Worm (Caenorhabditis elegans) whole organism, midembryonic: Measurements from ENCODE around the gene algn-13.

Experiments used
- T22C8.4 ChIP-seq: fragments of 200-800 bp; sonication (Bioruptor generic); IDR thresholded peaks from 2 replicates; pipeline ENCODE4 v1.3.6; 2022; ENCODE audit warnings: missing genetic modification characterization, missing compliant biosample characterization
- cog-1 ChIP-seq: sonication (generic microtip); optimal IDR thresholded peaks from 2 replicates; lab custom pipeline; 2016; ENCODE audit warnings: missing genetic modification characterization, missing compliant biosample characterization
- flt-1 ChIP-seq: fragments of 200-800 bp; sonication (Bioruptor generic); IDR thresholded peaks from 2 replicates; pipeline ENCODE4 v1.3.6; 2022; ENCODE audit warnings: missing genetic modification characterization, missing compliant biosample characterization
- klf-2 ChIP-seq: fragments of 200-800 bp; sonication (Bioruptor generic); conservative IDR thresholded peaks from 2 replicates; pipeline ENCODE4 v1.3.6; 2022; ENCODE audit warnings: missing genetic modification reagents, missing genetic modification characterization, missing compliant biosample characterization
- med-1 ChIP-seq: sonication (generic microtip); optimal IDR thresholded peaks from 2 replicates; lab custom pipeline; 2017; ENCODE audit warnings: missing genetic modification characterization, mild to moderate bottlenecking, missing compliant biosample characterization, antibody characterized with exemption, missing genetic modification reagents; ENCODE audit not compliant: insufficient read depth
- ref-1 ChIP-seq: fragments of 200-800 bp; sonication (Bioruptor generic); conservative IDR thresholded peaks from 2 replicates; pipeline ENCODE4 v1.3.6; 2022; ENCODE audit warnings: missing genetic modification reagents, missing genetic modification characterization, missing compliant biosample characterization
- tab-1 ChIP-seq: fragments of 200-800 bp; sonication (Bioruptor generic); IDR thresholded peaks from 2 replicates; pipeline ENCODE4 v1.3.6; 2022; ENCODE audit warnings: missing genetic modification characterization, missing compliant biosample characterization
- ztf-23 ChIP-seq: fragments of 200-800 bp; sonication (Bioruptor generic); IDR thresholded peaks from 2 replicates; pipeline ENCODE4 v1.3.6; 2022; ENCODE audit warnings: missing genetic modification reagents, missing genetic modification characterization, missing compliant biosample characterization
- ztf-29 ChIP-seq: fragments of 200-800 bp; sonication (Bioruptor generic); IDR thresholded peaks from 2 replicates; pipeline ENCODE4 v1.3.6; 2022; ENCODE audit warnings: missing genetic modification reagents, missing genetic modification characterization, missing compliant biosample characterization

algn-13 gene

ce11 chrV:13936052-13936451, 25.7 kb downstream of the algn-13 start:
- TF ChIP-seq T22C8.4 (no peak), ztf-29 (GFP tag; lab: Robert Waterston, UW) (no peak)

ce11 chrV:13935423-13935822, 26.4 kb downstream of the algn-13 start:
- TF ChIP-seq flt-1 (GFP tag; lab: Robert Waterston, UW), result no peak
- no peak for TF ChIP-seq ztf-29 (GFP tag; lab: Robert Waterston, UW)
- no peak for TF ChIP-seq T22C8.4
- no peak for TF ChIP-seq klf-2 (GFP tag; lab: Robert Waterston, UW)
- TF ChIP-seq tab-1 (GFP tag; lab: Robert Waterston, UW), result no peak
- TF ChIP-seq ztf-23 (GFP tag; lab: Robert Waterston, UW), result no peak
- no peak for TF ChIP-seq cog-1 (tag; lab: Kevin White, UChicago)
- no peak for TF ChIP-seq ref-1
- no peak for TF ChIP-seq med-1 (GFP tag; lab: Kevin White, UChicago)

- TF ChIP-seq cog-1 (tag; lab: Kevin White, UChicago) (no peak), flt-1 (GFP tag; lab: Robert Waterston, UW) (no peak), ztf-23 (GFP tag; lab: Robert Waterston, UW) (no peak), ztf-29 (GFP tag; lab: Robert Waterston, UW) (no peak), T22C8.4 (no peak), med-1 (GFP tag; lab: Kevin White, UChicago) (no peak), tab-1 (GFP tag; lab: Robert Waterston, UW) (no peak), ref-1 (no peak), klf-2 (GFP tag; lab: Robert Waterston, UW) (no peak)
Measured at ce11 chrV:13934545-13934944, 27.2 kb downstream of the algn-13 start, which contains the start of gene R10D12.1. Gene R10D12.1, minus strand, starts transcription at chrV:13934645.

ce11 chrV:13931952-13932351, 29.8 kb downstream of the algn-13 start:
- no peak for TF ChIP-seq tab-1 (GFP tag; lab: Robert Waterston, UW)
- TF ChIP-seq ref-1, result no peak
- no peak for TF ChIP-seq ztf-29 (GFP tag; lab: Robert Waterston, UW)
- TF ChIP-seq med-1 (GFP tag; lab: Kevin White, UChicago), result no peak
- TF ChIP-seq cog-1 (tag; lab: Kevin White, UChicago), result no peak

ce11 chrV:13931225-13931624, 30.6 kb downstream of the algn-13 start, which contains the start of gene C06B3.16:
Gene C06B3.16, plus strand, starts transcription at chrV:13931525.
- TF ChIP-seq T22C8.4, result no peak
- TF ChIP-seq klf-2 (GFP tag; lab: Robert Waterston, UW), result no peak
- TF ChIP-seq ztf-23 (GFP tag; lab: Robert Waterston, UW), result no peak
- no peak for TF ChIP-seq cog-1 (tag; lab: Kevin White, UChicago)
- no peak for TF ChIP-seq ztf-29 (GFP tag; lab: Robert Waterston, UW)
- no peak for TF ChIP-seq med-1 (GFP tag; lab: Kevin White, UChicago)
- no peak for TF ChIP-seq ref-1
- TF ChIP-seq tab-1 (GFP tag; lab: Robert Waterston, UW), result no peak
- TF ChIP-seq flt-1 (GFP tag; lab: Robert Waterston, UW), result no peak

ce11 chrV:13929503-13929902, 32.3 kb downstream of the algn-13 start, which contains the start of gene srxa-13:
Gene srxa-13, plus strand, starts transcription at chrV:13929803.
- TF ChIP-seq flt-1 (GFP tag; lab: Robert Waterston, UW), result no peak
- no peak for TF ChIP-seq ztf-29 (GFP tag; lab: Robert Waterston, UW)
- TF ChIP-seq tab-1 (GFP tag; lab: Robert Waterston, UW), result no peak
- TF ChIP-seq ref-1, result no peak
- no peak for TF ChIP-seq ztf-23 (GFP tag; lab: Robert Waterston, UW)
- no peak for TF ChIP-seq klf-2 (GFP tag; lab: Robert Waterston, UW)

ce11 chrV:13926398-13926797, 35.4 kb downstream of the algn-13 start, which contains the start of gene srxa-12:
Gene srxa-12, plus strand, starts transcription at chrV:13926698.
- TF ChIP-seq ref-1 (no peak), tab-1 (GFP tag; lab: Robert Waterston, UW) (no peak), flt-1 (GFP tag; lab: Robert Waterston, UW) (no peak), ztf-29 (GFP tag; lab: Robert Waterston, UW) (no peak), T22C8.4 (no peak), cog-1 (tag; lab: Kevin White, UChicago) (no peak), klf-2 (GFP tag; lab: Robert Waterston, UW) (no peak), ztf-23 (GFP tag; lab: Robert Waterston, UW) (no peak), med-1 (GFP tag; lab: Kevin White, UChicago) (no peak)

ce11 chrV:13923851-13924250, 37.9 kb downstream of the algn-13 start, which contains the start of gene srxa-11:
Gene srxa-11, plus strand, starts transcription at chrV:13924151.
- TF ChIP-seq ztf-29 (GFP tag; lab: Robert Waterston, UW) (no peak), flt-1 (GFP tag; lab: Robert Waterston, UW) (no peak), klf-2 (GFP tag; lab: Robert Waterston, UW) (no peak), med-1 (GFP tag; lab: Kevin White, UChicago) (no peak), ztf-23 (GFP tag; lab: Robert Waterston, UW) (no peak), ref-1 (no peak), tab-1 (GFP tag; lab: Robert Waterston, UW) (no peak), cog-1 (tag; lab: Kevin White, UChicago) (no peak), T22C8.4 (no peak)

ce11 chrV:13920730-13921129, 41.0 kb downstream of the algn-13 start, which contains the start of gene srx-42:
Gene srx-42, plus strand, starts transcription at chrV:13921030.
- TF ChIP-seq T22C8.4 (no peak), cog-1 (tag; lab: Kevin White, UChicago) (no peak), flt-1 (GFP tag; lab: Robert Waterston, UW) (no peak), ztf-29 (GFP tag; lab: Robert Waterston, UW) (no peak), klf-2 (GFP tag; lab: Robert Waterston, UW) (no peak), ref-1 (no peak), ztf-23 (GFP tag; lab: Robert Waterston, UW) (no peak), tab-1 (GFP tag; lab: Robert Waterston, UW) (no peak), med-1 (GFP tag; lab: Kevin White, UChicago) (no peak)

ce11 chrV:13918341-13918740, 43.4 kb downstream of the algn-13 start, which contains the start of gene str-250:
Gene str-250, plus strand, starts transcription at chrV:13918641.
- TF ChIP-seq klf-2 (GFP tag; lab: Robert Waterston, UW), result no peak
- TF ChIP-seq ztf-29 (GFP tag; lab: Robert Waterston, UW), result no peak
- TF ChIP-seq med-1 (GFP tag; lab: Kevin White, UChicago), result no peak
- TF ChIP-seq flt-1 (GFP tag; lab: Robert Waterston, UW), result no peak
- TF ChIP-seq ref-1, result no peak
- TF ChIP-seq ztf-23 (GFP tag; lab: Robert Waterston, UW), result no peak
- no peak for TF ChIP-seq cog-1 (tag; lab: Kevin White, UChicago)
- no peak for TF ChIP-seq tab-1 (GFP tag; lab: Robert Waterston, UW)
- no peak for TF ChIP-seq T22C8.4
